Fruit fly (Drosophila melanogaster): ENCODE measurements around the gene CG1309.

DNA sequence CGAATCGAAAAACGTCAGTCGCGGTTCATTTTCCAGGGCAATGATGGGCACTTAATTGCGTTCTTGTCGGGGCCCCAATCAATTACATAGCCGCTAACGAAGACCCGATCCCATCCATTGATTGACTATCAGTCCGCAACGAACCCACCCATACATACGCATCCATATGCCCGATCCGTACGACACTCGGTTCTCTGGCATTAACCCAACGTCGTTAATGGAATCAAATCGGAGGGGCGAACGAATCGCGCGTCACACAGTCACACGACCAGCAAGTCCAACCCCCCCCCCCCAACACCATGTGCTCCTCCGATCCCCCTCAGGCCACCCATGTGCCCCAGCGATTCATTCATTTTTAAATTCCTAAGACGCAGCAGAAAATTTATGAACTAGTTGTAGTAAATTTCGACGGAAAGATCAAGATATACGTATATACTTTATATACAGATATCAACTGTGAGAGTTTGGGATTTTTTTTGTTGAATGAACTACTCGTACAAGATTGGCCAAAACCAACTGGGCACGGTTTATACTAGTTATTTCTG is 37.9 kb upstream of the CG1309 start:
- TF ChIP-seq CG3919 (GFP tag; optimal IDR thresholded peaks at IDR 0.05), result no peak
- TF ChIP-seq fkh (GFP tag; optimal IDR thresholded peaks at IDR 0.05), result no peak
